Worm (Caenorhabditis elegans): ENCODE results near the gene sas-4.

- no peak for TF ChIP-seq F57C9.4 (tag; optimal IDR thresholded peaks at IDR 0.05)
- TF ChIP-seq attf-3 (GFP tag; conservative IDR thresholded peaks at IDR 0.05) = no peak
- TF ChIP-seq sea-2 (GFP tag; IDR thresholded peaks at IDR 0.05) = no peak
- no peak for TF ChIP-seq snpc-4 (GFP tag; optimal IDR thresholded peaks at IDR 0.05)
- TF ChIP-seq snpc-4 (tag; optimal IDR thresholded peaks at IDR 0.05) = no peak
- no peak for TF ChIP-seq unc-62 (GFP tag; optimal IDR thresholded peaks at IDR 0.05)
- no peak for TF ChIP-seq snpc-3.4 (tag; optimal IDR thresholded peaks at IDR 0.05)
- TF ChIP-seq xnd-1 (tag; optimal IDR thresholded peaks at IDR 0.05) = no peak
- TF ChIP-seq bed-1 (GFP tag; IDR thresholded peaks at IDR 0.05) = no peak
- TF ChIP-seq sdz-38 (tag; optimal IDR thresholded peaks at IDR 0.05) = no peak
- TF ChIP-seq zfh-2 (GFP tag; conservative IDR thresholded peaks at IDR 0.05) = no peak
- no peak for TF ChIP-seq F39B2.1 (GFP tag; IDR thresholded peaks at IDR 0.05)
These were observed 37.1 kb downstream of the sas-4 start for ce11 chrIII:8281310-8281709.
